Worm (Caenorhabditis elegans): ENCODE results near the gene F25A2.1.

DNA sequence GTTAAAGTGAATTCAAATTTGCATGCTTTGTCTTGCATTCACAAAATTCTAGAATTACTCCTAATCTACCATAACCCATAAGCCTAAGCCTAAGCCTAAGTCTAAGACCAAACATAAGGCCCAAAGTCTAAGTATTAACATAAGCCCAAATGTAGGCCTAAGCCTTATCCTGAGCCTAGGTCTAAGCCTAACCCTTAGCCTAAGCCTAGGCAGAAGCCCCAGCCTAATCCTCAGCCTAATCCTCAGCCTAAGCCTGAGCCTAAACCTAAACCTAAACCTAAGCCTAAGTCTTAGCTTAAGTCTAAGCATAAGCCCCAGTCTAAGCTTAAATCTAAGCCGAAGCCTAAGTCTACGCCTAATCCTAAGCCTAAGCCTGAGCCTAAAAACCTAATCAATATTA is 8.8 kb upstream of the F25A2.1 start:
- TF ChIP-seq nhr-23 (tag; optimal IDR thresholded peaks at IDR 0.05), result no peak
- TF ChIP-seq snpc-4 (tag; optimal IDR thresholded peaks at IDR 0.05), result no peak
- no peak for TF ChIP-seq ama-1 (optimal IDR thresholded peaks at IDR 0.05)
- no peak for TF ChIP-seq nhr-25 (tag; optimal IDR thresholded peaks at IDR 0.05)
- no peak for TF ChIP-seq nhr-77 (tag; optimal IDR thresholded peaks at IDR 0.05)
- TF ChIP-seq unc-39 (tag; optimal IDR thresholded peaks at IDR 0.05), result no peak
- TF ChIP-seq skn-1 (tag; optimal IDR thresholded peaks at IDR 0.05), result no peak
- TF ChIP-seq unc-62 (GFP tag; optimal IDR thresholded peaks at IDR 0.05), result no peak
- no peak for TF ChIP-seq nhr-6 (tag; optimal IDR thresholded peaks at IDR 0.05)
- TF ChIP-seq F13H6.1 (tag; optimal IDR thresholded peaks at IDR 0.05), result no peak
- TF ChIP-seq peb-1 (tag; optimal IDR thresholded peaks at IDR 0.05), result no peak
- TF ChIP-seq aly-2 (tag; optimal IDR thresholded peaks at IDR 0.05), result no peak
- TF ChIP-seq zag-1 (tag; optimal IDR thresholded peaks at IDR 0.05), result no peak

All from whole organism, L2 larva.